Fruit fly (Drosophila melanogaster) whole organism, adult: ENCODE results near the gene CG4465.

Experiments
- CG5204 ChIP-seq: fragments of 200-800 bp; sonication (Bioruptor generic); optimal IDR thresholded peaks from 2 replicates; lab custom pipeline; 2016; ENCODE audit warnings: missing biosample characterization, missing genetic modification characterization
- CG7045 ChIP-seq: fragments of 200-800 bp; sonication (Bioruptor generic); optimal IDR thresholded peaks from 2 replicates; lab custom pipeline; 2017; ENCODE audit warnings: missing biosample characterization, mild to moderate bottlenecking, missing genetic modification characterization
- CG7101 ChIP-seq: fragments of 200-800 bp; sonication (Bioruptor generic); optimal IDR thresholded peaks from 2 replicates; lab custom pipeline; 2018; ENCODE audit warnings: missing biosample characterization, mild to moderate bottlenecking, missing genetic modification characterization, moderate library complexity
- Crg-1 ChIP-seq: fragments of 200-800 bp; sonication (Bioruptor generic); optimal IDR thresholded peaks from 2 replicates; lab custom pipeline; 2016; ENCODE audit warnings: missing biosample characterization, missing genetic modification characterization
- kay ChIP-seq: fragments of 200-800 bp; sonication (Bioruptor generic); peaks from one replicate; lab custom pipeline; 2016; ENCODE audit warnings: missing biosample characterization, missing genetic modification characterization, borderline replicate concordance
- ovo ChIP-seq: fragments of 200-800 bp; sonication (Bioruptor generic); optimal IDR thresholded peaks from 2 replicates; lab custom pipeline; 2016; ENCODE audit warnings: missing biosample characterization, missing genetic modification characterization
- tj ChIP-seq: fragments of 200-800 bp; sonication (Bioruptor generic); optimal IDR thresholded peaks from 3 replicates; lab custom pipeline; 2017; ENCODE audit warnings: missing biosample characterization, mild to moderate bottlenecking, missing genetic modification characterization, moderate library complexity
- toe ChIP-seq: fragments of 200-800 bp; sonication (Bioruptor generic); optimal IDR thresholded peaks from 2 replicates; lab custom pipeline; 2016; ENCODE audit warnings: missing biosample characterization, missing genetic modification characterization

DNA sequence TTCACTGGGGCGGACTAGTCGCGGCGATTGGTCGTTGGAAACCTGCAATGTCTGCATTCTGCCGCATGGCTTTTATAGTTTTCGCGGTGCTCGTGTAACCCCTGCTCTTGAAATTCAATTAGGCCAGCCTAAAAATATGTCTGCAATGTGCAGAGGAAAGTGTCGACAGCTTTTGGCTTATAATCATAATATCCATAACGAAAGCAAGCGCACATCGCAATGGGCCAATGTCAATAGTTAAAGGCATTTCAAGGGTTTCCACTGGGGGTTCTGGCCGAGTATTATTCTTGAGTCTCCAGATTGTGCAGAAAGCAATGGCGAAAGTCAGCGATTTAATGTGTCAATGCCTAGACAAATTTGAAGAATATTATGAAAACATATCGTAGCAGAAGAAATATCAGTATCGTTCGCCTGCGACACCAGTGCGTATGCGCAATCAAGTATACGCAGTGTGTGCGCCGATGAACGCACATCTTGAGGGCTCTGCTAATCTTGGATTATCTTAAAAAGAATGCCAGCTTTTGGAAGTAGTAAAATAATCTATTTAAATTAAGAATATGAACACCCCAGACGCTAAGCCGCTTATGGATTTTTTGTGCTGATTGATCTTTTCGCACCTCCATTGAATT, 29.4 kb downstream of the CG4465 start, which contains the start of gene ninaE:
- TF ChIP-seq kay (GFP tag; lab: Kevin White, UChicago) (no peak), Crg-1 (GFP tag; lab: Kevin White, UChicago) (no peak), CG7101 (tag; lab: Kevin White, UChicago) (no peak), tj (GFP tag; lab: Kevin White, UChicago) (no peak), ovo (no peak), toe (GFP tag; lab: Kevin White, UChicago) (no peak), CG5204 (GFP tag; lab: Kevin White, UChicago) (no peak), CG7045 (no peak)
